Worm (Caenorhabditis elegans) whole organism, late embryonic: ENCODE results near the gene K02F3.2.
A peak's percentile ranks its signal among the peaks of the same experiment; 100 is the strongest.

Source experiments
- C08G9.2 ChIP-seq: sonication (generic microtip); optimal IDR thresholded peaks from 2 replicates; lab custom pipeline; 2016; ENCODE audit warnings: mild to moderate bottlenecking, missing genetic modification characterization, moderate library complexity, missing compliant biosample characterization
- F13H6.1 ChIP-seq: sonication (generic microtip); optimal IDR thresholded peaks from 2 replicates; lab custom pipeline; 2016; ENCODE audit warnings: missing genetic modification characterization, missing compliant biosample characterization
- K02D7.2 ChIP-seq: sonication (generic microtip); optimal IDR thresholded peaks from 2 replicates; lab custom pipeline; 2017; ENCODE audit warnings: mild to moderate bottlenecking, missing genetic modification characterization, missing compliant biosample characterization
- K09A11.1 ChIP-seq: sonication (generic microtip); optimal IDR thresholded peaks from 2 replicates; lab custom pipeline; 2017; ENCODE audit warnings: antibody characterized with exemption, mild to moderate bottlenecking, missing genetic modification characterization, missing compliant biosample characterization; ENCODE audit not compliant: insufficient read depth
- ahr-1 ChIP-seq: sonication (generic microtip); optimal IDR thresholded peaks from 2 replicates; lab custom pipeline; 2016; ENCODE audit warnings: missing genetic modification characterization, missing compliant biosample characterization
- ceh-2 ChIP-seq: sonication (generic microtip); optimal IDR thresholded peaks from 2 replicates; lab custom pipeline; 2016; ENCODE audit warnings: missing genotype, missing genetic modification characterization, missing compliant biosample characterization
- ceh-22 ChIP-seq: sonication (generic microtip); optimal IDR thresholded peaks from 2 replicates; lab custom pipeline; 2017; ENCODE audit warnings: missing biosample characterization, missing genetic modification characterization
- ceh-31 ChIP-seq: sonication (generic microtip); optimal IDR thresholded peaks from 2 replicates; lab custom pipeline; 2016; ENCODE audit warnings: missing genetic modification characterization, missing compliant biosample characterization
- ceh-45 ChIP-seq: fragments of 200-800 bp; sonication (Bioruptor generic); IDR thresholded peaks from 2 replicates; pipeline ENCODE4 v1.3.6; 2022; ENCODE audit warnings: missing genetic modification reagents, missing genetic modification characterization, missing compliant biosample characterization
- ceh-48 ChIP-seq: sonication (generic microtip); optimal IDR thresholded peaks from 2 replicates; lab custom pipeline; 2016; ENCODE audit warnings: missing genetic modification characterization, inconsistent platforms, missing compliant biosample characterization
- elt-2 ChIP-seq: sonication (generic microtip); optimal IDR thresholded peaks from 2 replicates; lab custom pipeline; 2016; ENCODE audit warnings: missing genetic modification reagents, missing genetic modification characterization, missing compliant biosample characterization
- elt-4 ChIP-seq: sonication (generic microtip); optimal IDR thresholded peaks from 2 replicates; lab custom pipeline; 2016; ENCODE audit warnings: missing genetic modification characterization, missing compliant biosample characterization
- eyg-1 ChIP-seq: sonication (generic microtip); optimal IDR thresholded peaks from 2 replicates; lab custom pipeline; 2016; ENCODE audit warnings: missing genotype, missing genetic modification characterization, missing compliant biosample characterization
- fax-1 ChIP-seq: sonication (generic microtip); optimal IDR thresholded peaks from 2 replicates; lab custom pipeline; 2016; ENCODE audit warnings: missing genotype, missing genetic modification characterization, missing compliant biosample characterization
- fkh-6 ChIP-seq: sonication (generic microtip); optimal IDR thresholded peaks from 2 replicates; lab custom pipeline; 2016; ENCODE audit warnings: missing genetic modification characterization, missing compliant biosample characterization
- gmeb-2 ChIP-seq: sonication (generic microtip); optimal IDR thresholded peaks from 2 replicates; lab custom pipeline; 2016; ENCODE audit warnings: missing genetic modification characterization, inconsistent platforms, missing compliant biosample characterization
- hlh-13 ChIP-seq: fragments of 200-800 bp; sonication (Bioruptor generic); optimal IDR thresholded peaks from 2 replicates; lab custom pipeline; 2018; ENCODE audit warnings: mild to moderate bottlenecking, missing genetic modification characterization, missing compliant biosample characterization
- hlh-15 ChIP-seq: sonication (generic microtip); optimal IDR thresholded peaks from 2 replicates; lab custom pipeline; 2016; ENCODE audit warnings: missing genetic modification characterization, missing compliant biosample characterization
- hlh-30 ChIP-seq: sonication (generic microtip); optimal IDR thresholded peaks from 2 replicates; lab custom pipeline; 2017; ENCODE audit warnings: antibody characterized with exemption, missing genetic modification characterization, missing compliant biosample characterization; ENCODE audit not compliant: insufficient read depth
- hlh-6 ChIP-seq: sonication (generic microtip); optimal IDR thresholded peaks from 2 replicates; lab custom pipeline; 2016; ENCODE audit warnings: missing genotype, missing genetic modification characterization, missing compliant biosample characterization
- hlh-8 ChIP-seq: sonication (generic microtip); optimal IDR thresholded peaks from 2 replicates; lab custom pipeline; 2016; ENCODE audit warnings: missing genotype, missing genetic modification characterization, missing compliant biosample characterization
- lim-6 ChIP-seq: sonication (generic microtip); optimal IDR thresholded peaks from 2 replicates; lab custom pipeline; 2016; ENCODE audit warnings: missing genetic modification characterization, missing compliant biosample characterization
- madf-2 ChIP-seq: sonication (generic microtip); optimal IDR thresholded peaks from 2 replicates; lab custom pipeline; 2017; ENCODE audit warnings: missing genetic modification characterization, missing compliant biosample characterization
- nhr-11 ChIP-seq: fragments of 150-350 bp; optimal IDR thresholded peaks from 2 replicates; lab custom pipeline; 2014; ENCODE audit warnings: missing biosample characterization, missing genetic modification characterization
- nhr-232 ChIP-seq: sonication (generic microtip); optimal IDR thresholded peaks from 2 replicates; lab custom pipeline; 2016; ENCODE audit warnings: missing genetic modification characterization, missing compliant biosample characterization
- pag-3 ChIP-seq: sonication (generic microtip); optimal IDR thresholded peaks from 2 replicates; lab custom pipeline; 2016; ENCODE audit warnings: missing compliant biosample characterization, missing genetic modification characterization, borderline replicate concordance
- pha-4 ChIP-seq: fragments of 150-350 bp; optimal IDR thresholded peaks from 2 replicates; lab custom pipeline; 2018; ENCODE audit warnings: missing biosample characterization, missing genetic modification reagents, missing genetic modification characterization
- pqm-1 ChIP-seq: sonication (generic microtip); optimal IDR thresholded peaks from 2 replicates; lab custom pipeline; 2016; ENCODE audit warnings: missing genetic modification characterization, missing compliant biosample characterization
- pros-1 ChIP-seq: fragments of 150-350 bp; optimal IDR thresholded peaks from 2 replicates; lab custom pipeline; 2014; ENCODE audit warnings: missing biosample characterization, missing genetic modification reagents, missing genetic modification characterization
- ref-2 ChIP-seq: sonication (generic microtip); optimal IDR thresholded peaks from 2 replicates; lab custom pipeline; 2016; ENCODE audit warnings: missing genetic modification characterization, missing compliant biosample characterization
- sox-2 ChIP-seq: fragments of 200-800 bp; sonication (Bioruptor generic); IDR thresholded peaks from 2 replicates; pipeline ENCODE4 v1.3.6; 2022; ENCODE audit warnings: missing genetic modification reagents, missing genetic modification characterization, missing compliant biosample characterization
- sox-4 ChIP-seq: sonication (generic microtip); optimal IDR thresholded peaks from 2 replicates; lab custom pipeline; 2017; ENCODE audit warnings: mild to moderate bottlenecking, missing genetic modification characterization, inconsistent platforms, missing compliant biosample characterization
- unc-3 ChIP-seq, 2 experiments: fragments of 200-800 bp in 1 of 2; sonication (Bioruptor generic) in 1 of 2; sonication (generic microtip) in 1 of 2; conservative IDR thresholded peaks in 1 of 2; optimal IDR thresholded peaks in 1 of 2; 2 replicates each; pipeline versions ENCODE4 v1.3.6 to Lab custom; 2016 to 2022; ENCODE audit warnings: missing compliant biosample characterization in 2 of 2, missing genetic modification characterization in 2 of 2, missing genetic modification reagents in 1 of 2
- unc-55 ChIP-seq: sonication (generic microtip); optimal IDR thresholded peaks from 2 replicates; lab custom pipeline; 2017; ENCODE audit warnings: missing biosample characterization, missing genetic modification reagents, missing genetic modification characterization
- zip-5 ChIP-seq: sonication (generic microtip); optimal IDR thresholded peaks from 2 replicates; lab custom pipeline; 2016; ENCODE audit warnings: missing genetic modification characterization, missing compliant biosample characterization

K02F3.2 gene

DNA sequence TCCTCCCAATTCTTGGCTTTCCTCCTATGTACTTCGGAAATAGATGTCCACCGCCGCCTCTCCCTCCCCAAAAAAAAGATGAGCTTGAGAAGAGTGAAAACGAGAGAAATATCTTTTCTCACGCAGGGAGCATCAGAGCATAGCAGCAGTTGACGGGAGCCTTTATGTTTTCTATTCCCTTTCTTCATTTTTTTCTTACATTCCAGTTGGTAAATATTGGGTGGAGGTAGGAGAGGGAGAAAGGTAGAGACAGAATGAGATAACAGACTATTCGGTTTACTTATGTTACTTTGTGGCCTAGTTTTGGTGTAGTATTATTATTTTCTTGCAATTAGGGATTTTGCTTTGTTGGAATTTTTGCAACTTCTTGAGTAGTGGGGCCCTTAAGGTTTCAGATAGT lies 1.1 kb upstream of the K02F3.2 start:
- TF ChIP-seq nhr-11 (tag; lab: Kevin White, UChicago), result no peak
- no peak for TF ChIP-seq K09A11.1
- no peak for TF ChIP-seq unc-55 (GFP tag; lab: Kevin White, UChicago)
- no peak for TF ChIP-seq lim-6 (tag; lab: Kevin White, UChicago)
- no peak for TF ChIP-seq hlh-8 (tag; lab: Kevin White, UChicago)
- TF ChIP-seq ceh-45 (GFP tag; lab: Robert Waterston, UW), result no peak
- TF ChIP-seq hlh-6, result no peak
- TF ChIP-seq sox-4 (tag; lab: Kevin White, UChicago), result no peak
- TF ChIP-seq ceh-48, result no peak
- TF ChIP-seq hlh-15 (tag; lab: Kevin White, UChicago), result no peak
- no peak for TF ChIP-seq ref-2 (tag; lab: Kevin White, UChicago)
- no peak for TF ChIP-seq K02D7.2
- TF ChIP-seq fax-1 (tag; lab: Kevin White, UChicago), result no peak
- no peak for TF ChIP-seq fkh-6
- no peak for TF ChIP-seq ahr-1 (tag; lab: Kevin White, UChicago)
- no peak for TF ChIP-seq madf-2 (tag; lab: Kevin White, UChicago)
- no peak for TF ChIP-seq ceh-22 (tag; lab: Kevin White, UChicago)
- no peak for TF ChIP-seq nhr-232 (tag; lab: Kevin White, UChicago)
- TF ChIP-seq F13H6.1 (tag; lab: Kevin White, UChicago), result no peak
- TF ChIP-seq pqm-1 (tag; lab: Kevin White, UChicago), result no peak
- TF ChIP-seq, all 69 proteins: peak for 0

ce11 chrIII:852296-852695 lies 6.7 kb downstream of the K02F3.2 start, which contains the start of gene moma-1:
Gene moma-1, minus strand, starts transcription at chrIII:852396.
- TF ChIP-seq ceh-31, result no peak
- no peak for TF ChIP-seq unc-3 (GFP tag; conservative IDR thresholded peaks at IDR 0.05; lab: Robert Waterston, UW)
- no peak for TF ChIP-seq unc-3 (tag; optimal IDR thresholded peaks at IDR 0.05; lab: Kevin White, UChicago)
- TF ChIP-seq ceh-2 (tag; lab: Kevin White, UChicago), result no peak
- no peak for TF ChIP-seq madf-2 (tag; lab: Kevin White, UChicago)
- no peak for TF ChIP-seq sox-2 (GFP tag; lab: Robert Waterston, UW)
- TF ChIP-seq ceh-48, result no peak
- no peak for TF ChIP-seq zip-5 (tag; lab: Kevin White, UChicago)
- no peak for TF ChIP-seq hlh-13
- TF ChIP-seq pros-1 (tag; lab: Kevin White, UChicago), result no peak
- no peak for TF ChIP-seq pag-3 (tag; lab: Kevin White, UChicago)
- TF ChIP-seq pha-4 (tag; lab: Kevin White, UChicago), result no peak
- TF ChIP-seq, all 69 proteins: peak for 0

- peak; percentile 66 for TF ChIP-seq elt-4 (tag; lab: Kevin White, UChicago)
- TF ChIP-seq eyg-1 (tag; lab: Kevin White, UChicago), result no peak
- peak; percentile 8 for TF ChIP-seq C08G9.2 (tag; lab: Kevin White, UChicago)
Observed at ce11 chrIII:853414-853813, 7.8 kb downstream of the K02F3.2 start.

DNA sequence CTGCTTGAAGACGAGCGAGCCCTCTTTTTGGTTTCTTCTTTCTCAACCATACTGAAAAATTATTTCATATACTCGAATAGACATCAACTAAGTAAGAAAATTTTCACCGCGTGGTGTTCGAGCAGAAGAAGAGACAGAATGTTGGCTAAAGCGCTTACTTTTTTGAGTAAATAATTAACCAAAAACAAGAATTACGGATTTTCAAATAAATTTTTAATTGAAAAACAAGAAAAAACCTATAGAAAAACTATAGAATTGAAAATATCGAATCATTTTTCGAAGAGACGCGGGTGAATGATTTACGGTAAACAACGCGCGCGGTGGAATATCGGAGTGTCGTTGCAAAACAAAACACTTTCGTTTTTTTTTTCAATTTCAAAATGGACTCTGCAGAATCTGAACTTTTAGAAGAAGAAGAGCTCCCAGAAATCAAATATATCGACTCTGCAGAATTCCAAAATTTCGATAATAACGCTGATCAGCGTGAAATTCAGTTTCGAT lies 8.3 kb downstream of the K02F3.2 start, which contains the start of the genes rnp-5 and tag-51:
Gene rnp-5 (minus strand): TSS at position 51 of the 501 bp plus-strand sequence.
Gene tag-51 (plus strand): TSS at position 363 of the 501 bp plus-strand sequence.
- TF ChIP-seq zip-5 (tag; lab: Kevin White, UChicago) (no peak), ceh-45 (GFP tag; lab: Robert Waterston, UW) (no peak), hlh-30 (no peak), fax-1 (tag; lab: Kevin White, UChicago) (no peak), fkh-6 (no peak), gmeb-2 (tag; lab: Kevin White, UChicago) (no peak), nhr-232 (tag; lab: Kevin White, UChicago) (no peak)

- TF ChIP-seq fkh-6 (no peak), elt-2 (tag; lab: Kevin White, UChicago) (no peak), hlh-6 (no peak)
- TF ChIP-seq, all 69 proteins: peak for 0
Observed at ce11 chrIII:856260-856659, 10.6 kb downstream of the K02F3.2 start, which contains the start of gene K02F3.12. Gene K02F3.12, plus strand, starts transcription at chrIII:856560.
